Worm (Caenorhabditis elegans): ENCODE data around the gene F53C11.9.

DNA sequence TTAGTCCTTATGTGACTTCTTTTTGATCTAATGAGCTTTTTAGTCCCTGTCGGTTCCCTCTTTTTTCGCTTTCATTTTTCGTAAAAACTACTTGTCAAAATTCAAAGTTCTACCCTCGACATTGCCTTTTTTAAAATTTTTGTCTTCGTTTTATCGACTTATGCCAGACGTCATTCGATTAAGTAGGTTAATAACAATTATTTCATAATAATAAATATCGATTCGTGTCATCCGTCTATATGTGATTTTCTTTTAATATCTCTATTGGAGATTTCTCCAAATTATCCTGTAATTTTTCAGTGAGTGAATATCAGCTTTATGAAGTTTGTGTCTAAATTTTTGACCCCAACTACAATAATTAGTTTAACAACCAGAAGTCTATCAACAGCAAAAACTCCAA, 44.9 kb downstream of the F53C11.9 start, which contains the start of gene hpo-31:
- TF ChIP-seq hmg-4 (GFP tag; optimal IDR thresholded peaks at IDR 0.05) (no peak), ama-1 (optimal IDR thresholded peaks at IDR 0.05) (no peak), aly-1 (tag; optimal IDR thresholded peaks at IDR 0.05) (no peak), B0310.2 (tag; optimal IDR thresholded peaks at IDR 0.05) (no peak)

Data from whole organism, early embryonic.